Worm (Caenorhabditis elegans) whole organism, L3 larva: ENCODE results near the gene W05H5.1.

ENCODE experiments used
- elt-1 ChIP-seq: fragments of 150-350 bp; optimal IDR thresholded peaks from 2 replicates; lab custom pipeline; 2014; ENCODE audit warnings: missing biosample characterization, missing genetic modification characterization
- mdl-1 ChIP-seq: fragments of 150-350 bp; optimal IDR thresholded peaks from 2 replicates; lab custom pipeline; 2014; ENCODE audit warnings: missing biosample characterization, missing genetic modification characterization
- unc-39 ChIP-seq: sonication (generic microtip); optimal IDR thresholded peaks from 4 replicates; lab custom pipeline; 2017; ENCODE audit warnings: missing biosample characterization, missing genetic modification characterization

- TF ChIP-seq mdl-1 (tag; lab: Kevin White, UChicago) (no peak), elt-1 (tag; lab: Kevin White, UChicago) (no peak), unc-39 (tag; lab: Kevin White, UChicago) (no peak)
Observed at ce11 chrII:12491936-12492335, 47.4 kb upstream of the W05H5.1 start, which contains the start of gene srz-6.
